Worm (Caenorhabditis elegans): ENCODE measurements around the gene F01D4.8.

The F01D4.8 gene

DNA sequence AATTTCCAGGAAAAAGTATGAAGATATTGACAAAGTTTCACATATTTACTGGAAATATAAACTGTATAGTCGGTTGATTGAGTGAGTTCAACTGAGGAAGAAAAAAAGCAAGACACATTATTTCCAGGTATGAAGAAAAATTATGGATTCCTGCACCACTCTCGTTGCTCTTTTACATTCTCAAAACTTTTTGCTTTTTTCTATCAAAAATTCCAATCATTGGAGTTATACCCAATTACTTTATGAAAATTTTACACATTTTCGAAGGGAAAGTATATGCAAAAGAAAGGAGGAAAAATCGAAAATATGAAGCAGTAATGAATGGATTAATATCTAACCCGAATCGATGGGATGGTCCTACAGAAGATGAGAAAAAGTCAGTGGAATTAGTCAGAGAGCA is 10.0 kb downstream of the F01D4.8 start:
- TF ChIP-seq hnd-1 (tag; optimal IDR thresholded peaks at IDR 0.05) (no peak), ceh-13 (GFP tag; optimal IDR thresholded peaks at IDR 0.05) (no peak), tbx-37 (GFP tag; conservative IDR thresholded peaks at IDR 0.05) (no peak), F13C5.2 (tag; optimal IDR thresholded peaks at IDR 0.05) (no peak), hmbx-1 (tag; optimal IDR thresholded peaks at IDR 0.05) (no peak)

DNA sequence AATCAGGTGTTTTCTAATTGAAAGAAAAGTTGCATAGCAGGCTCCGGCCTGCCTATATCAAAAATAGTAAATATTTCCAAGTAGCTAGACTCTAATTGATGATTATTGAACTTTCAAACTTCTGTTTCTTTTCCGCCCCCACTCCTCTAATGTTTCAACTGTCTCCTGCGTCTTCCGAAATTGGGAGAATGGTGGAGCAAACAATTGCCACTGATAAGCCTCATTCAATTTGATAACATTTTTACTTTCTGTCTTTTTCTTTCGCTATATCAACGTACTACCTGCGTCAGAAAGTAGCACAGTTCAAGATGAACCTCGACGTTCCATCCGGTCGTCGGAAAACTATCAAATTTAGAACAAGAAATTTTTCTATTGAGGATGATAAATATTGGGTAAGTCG is 14.0 kb downstream of the F01D4.8 start, which contains the start of gene F13B12.3:
Gene F13B12.3 (plus strand): TSS at position 223 of the 400 bp plus-strand sequence.
- TF ChIP-seq pes-1 (GFP tag; IDR thresholded peaks at IDR 0.05) (no peak), ceh-36 (tag; optimal IDR thresholded peaks at IDR 0.05) (no peak), ceh-13 (GFP tag; optimal IDR thresholded peaks at IDR 0.05) (no peak), sea-1 (GFP tag; conservative IDR thresholded peaks at IDR 0.05) (no peak), aly-1 (tag; optimal IDR thresholded peaks at IDR 0.05) (no peak)

DNA sequence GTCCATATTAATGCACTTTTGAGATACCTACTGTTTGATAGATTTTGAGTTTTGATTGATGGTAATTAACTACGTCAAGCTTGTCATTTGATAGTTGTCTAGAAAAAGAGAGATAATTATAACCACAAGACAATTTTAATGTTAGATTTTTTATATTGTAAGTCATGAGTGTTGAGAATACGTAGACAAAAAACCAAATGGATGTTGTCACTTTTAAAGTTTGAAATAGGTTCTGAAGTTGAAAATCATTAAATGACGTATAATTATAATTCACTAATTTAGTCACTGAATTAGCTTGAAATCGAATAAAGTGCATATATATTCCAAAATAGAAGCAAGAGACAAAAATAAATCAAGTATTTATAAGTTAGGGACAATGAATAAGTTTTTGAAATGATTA is 15.8 kb downstream of the F01D4.8 start:
- TF ChIP-seq ceh-13 (GFP tag; optimal IDR thresholded peaks at IDR 0.05) (no peak), hmbx-1 (tag; optimal IDR thresholded peaks at IDR 0.05) (no peak), hmg-4 (GFP tag; optimal IDR thresholded peaks at IDR 0.05) (no peak), ama-1 (optimal IDR thresholded peaks at IDR 0.05) (no peak), flt-1 (GFP tag; IDR thresholded peaks at IDR 0.05) (no peak), sea-1 (GFP tag; conservative IDR thresholded peaks at IDR 0.05) (no peak)

DNA sequence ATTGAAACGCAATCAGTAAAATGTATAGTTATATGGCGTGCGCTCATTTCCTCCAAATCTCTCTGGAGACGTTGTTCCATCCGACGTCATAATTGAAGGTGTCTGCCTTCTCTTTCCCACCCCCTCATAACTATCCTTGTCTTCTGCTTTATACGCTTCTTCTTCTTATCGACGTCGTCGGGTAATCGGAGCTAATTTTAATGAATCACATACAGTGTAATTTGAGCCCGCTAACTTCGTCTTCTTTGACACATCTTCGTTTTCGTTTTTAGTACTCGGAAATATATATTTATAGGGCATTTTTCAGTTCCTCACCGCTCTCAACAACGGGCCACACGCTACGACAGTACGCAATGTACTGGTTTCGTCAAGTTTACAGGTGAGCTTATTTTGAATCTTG is 16.5 kb downstream of the F01D4.8 start, which contains the start of gene ins-1:
Gene ins-1 (plus strand): TSS at position 301 of the 400 bp plus-strand sequence.
- TF ChIP-seq hnd-1 (tag; optimal IDR thresholded peaks at IDR 0.05) (no peak), sea-1 (GFP tag; conservative IDR thresholded peaks at IDR 0.05) (no peak), hmg-4 (GFP tag; optimal IDR thresholded peaks at IDR 0.05) (no peak), ama-1 (optimal IDR thresholded peaks at IDR 0.05) (no peak), ceh-13 (GFP tag; optimal IDR thresholded peaks at IDR 0.05) (no peak), tbx-11 (GFP tag; IDR thresholded peaks at IDR 0.05) (no peak), hmbx-1 (tag; optimal IDR thresholded peaks at IDR 0.05) (no peak), pes-1 (GFP tag; IDR thresholded peaks at IDR 0.05) (no peak), ceh-36 (tag; optimal IDR thresholded peaks at IDR 0.05) (no peak), B0310.2 (tag; optimal IDR thresholded peaks at IDR 0.05) (no peak), tra-4 (tag; optimal IDR thresholded peaks at IDR 0.05) (no peak), aly-1 (tag; optimal IDR thresholded peaks at IDR 0.05) (no peak), ets-7 (tag; optimal IDR thresholded peaks at IDR 0.05) (no peak), scrt-1 (GFP tag; IDR thresholded peaks at IDR 0.05) (no peak), tbx-37 (GFP tag; conservative IDR thresholded peaks at IDR 0.05) (no peak)

DNA sequence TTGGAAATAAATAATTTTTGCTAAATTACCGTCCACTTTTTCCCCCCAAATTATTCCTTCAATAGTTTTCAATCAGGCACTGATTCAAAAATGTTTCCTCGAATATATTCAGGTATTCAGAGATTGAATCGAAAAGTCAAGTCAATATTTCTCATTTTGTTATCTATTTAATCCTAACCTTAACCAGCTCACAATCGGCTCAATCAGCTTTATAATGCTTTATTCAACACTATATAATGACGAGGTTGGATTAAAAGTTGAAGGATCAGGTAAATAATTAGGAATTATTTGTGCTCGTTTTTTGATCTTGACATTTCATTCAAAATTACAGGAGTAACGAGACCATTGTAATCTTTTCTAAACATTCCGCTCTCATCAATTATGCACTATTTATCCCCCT is 22.4 kb downstream of the F01D4.8 start:
- no peak for TF ChIP-seq tbx-37 (GFP tag; conservative IDR thresholded peaks at IDR 0.05)
- no peak for TF ChIP-seq tra-4 (tag; optimal IDR thresholded peaks at IDR 0.05)
- no peak for TF ChIP-seq scrt-1 (GFP tag; IDR thresholded peaks at IDR 0.05)
- TF ChIP-seq hnd-1 (tag; optimal IDR thresholded peaks at IDR 0.05), result no peak
- TF ChIP-seq ama-1 (optimal IDR thresholded peaks at IDR 0.05), result no peak
- TF ChIP-seq hmg-4 (GFP tag; optimal IDR thresholded peaks at IDR 0.05), result no peak
- TF ChIP-seq ets-7 (tag; optimal IDR thresholded peaks at IDR 0.05), result no peak
- TF ChIP-seq ceh-13 (GFP tag; optimal IDR thresholded peaks at IDR 0.05), result no peak
- no peak for TF ChIP-seq aly-1 (tag; optimal IDR thresholded peaks at IDR 0.05)
- TF ChIP-seq hmbx-1 (tag; optimal IDR thresholded peaks at IDR 0.05), result no peak
- TF ChIP-seq ceh-36 (tag; optimal IDR thresholded peaks at IDR 0.05), result no peak
- no peak for TF ChIP-seq B0310.2 (tag; optimal IDR thresholded peaks at IDR 0.05)

DNA sequence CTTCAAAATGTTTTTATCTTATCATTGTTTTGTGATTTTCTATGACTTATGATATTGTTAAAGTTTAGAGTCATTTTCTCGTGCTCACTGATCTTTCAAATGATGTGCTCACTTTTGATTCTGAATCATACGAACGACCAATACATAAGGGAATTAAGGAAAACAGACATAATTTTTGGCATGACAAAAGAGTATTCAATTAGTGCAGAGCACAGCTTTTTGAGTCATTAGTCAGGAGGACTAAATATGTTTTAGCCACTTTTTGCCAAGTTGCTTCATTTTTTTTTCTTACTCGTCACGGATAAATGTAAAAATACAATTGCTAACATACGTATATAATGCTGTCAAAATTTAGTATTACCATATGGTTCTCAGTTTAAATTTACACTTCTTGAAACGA is 23.8 kb downstream of the F01D4.8 start, which contains the start of gene F13B12.2:
Gene F13B12.2 (minus strand): TSS at position 2 of the 400 bp plus-strand sequence.
- no peak for TF ChIP-seq tra-4 (tag; optimal IDR thresholded peaks at IDR 0.05)
- no peak for TF ChIP-seq hnd-1 (tag; optimal IDR thresholded peaks at IDR 0.05)
- TF ChIP-seq ama-1 (optimal IDR thresholded peaks at IDR 0.05), result no peak
- TF ChIP-seq B0310.2 (tag; optimal IDR thresholded peaks at IDR 0.05), result no peak
- TF ChIP-seq pes-1 (GFP tag; IDR thresholded peaks at IDR 0.05), result no peak
- no peak for TF ChIP-seq hmbx-1 (tag; optimal IDR thresholded peaks at IDR 0.05)
- TF ChIP-seq ceh-13 (GFP tag; optimal IDR thresholded peaks at IDR 0.05), result no peak
- TF ChIP-seq ets-7 (tag; optimal IDR thresholded peaks at IDR 0.05), result no peak
- TF ChIP-seq F13C5.2 (tag; optimal IDR thresholded peaks at IDR 0.05), result no peak
- TF ChIP-seq flt-1 (GFP tag; IDR thresholded peaks at IDR 0.05), result no peak
- TF ChIP-seq hmg-4 (GFP tag; optimal IDR thresholded peaks at IDR 0.05), result no peak
- no peak for TF ChIP-seq aly-1 (tag; optimal IDR thresholded peaks at IDR 0.05)
- TF ChIP-seq tbx-37 (GFP tag; conservative IDR thresholded peaks at IDR 0.05), result no peak
- TF ChIP-seq tbx-11 (GFP tag; IDR thresholded peaks at IDR 0.05), result no peak
- no peak for TF ChIP-seq sea-1 (GFP tag; conservative IDR thresholded peaks at IDR 0.05)
- TF ChIP-seq scrt-1 (GFP tag; IDR thresholded peaks at IDR 0.05), result no peak
- no peak for TF ChIP-seq ceh-36 (tag; optimal IDR thresholded peaks at IDR 0.05)

DNA sequence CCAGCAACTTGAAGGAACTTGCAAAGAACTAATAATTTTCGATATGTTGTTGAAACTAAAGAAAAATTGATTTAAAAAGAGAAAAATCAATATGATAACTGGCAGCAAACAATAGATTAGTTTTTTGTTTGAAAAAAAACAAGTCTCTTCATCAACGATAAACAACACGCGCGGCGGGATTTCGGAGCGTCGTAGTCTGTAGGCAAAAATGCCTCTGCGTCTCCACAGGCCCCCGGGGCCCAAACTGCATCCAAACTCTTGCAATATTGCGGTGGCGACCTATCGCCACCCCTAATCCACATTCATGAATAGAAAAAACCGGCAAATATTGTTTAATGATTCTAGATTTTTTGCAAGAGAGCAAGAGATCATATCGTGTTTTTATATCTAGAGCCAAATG is 27.8 kb downstream of the F01D4.8 start:
- TF ChIP-seq F13C5.2 (tag; optimal IDR thresholded peaks at IDR 0.05) (peak; percentile 8), flt-1 (GFP tag; IDR thresholded peaks at IDR 0.05) (no peak)

DNA sequence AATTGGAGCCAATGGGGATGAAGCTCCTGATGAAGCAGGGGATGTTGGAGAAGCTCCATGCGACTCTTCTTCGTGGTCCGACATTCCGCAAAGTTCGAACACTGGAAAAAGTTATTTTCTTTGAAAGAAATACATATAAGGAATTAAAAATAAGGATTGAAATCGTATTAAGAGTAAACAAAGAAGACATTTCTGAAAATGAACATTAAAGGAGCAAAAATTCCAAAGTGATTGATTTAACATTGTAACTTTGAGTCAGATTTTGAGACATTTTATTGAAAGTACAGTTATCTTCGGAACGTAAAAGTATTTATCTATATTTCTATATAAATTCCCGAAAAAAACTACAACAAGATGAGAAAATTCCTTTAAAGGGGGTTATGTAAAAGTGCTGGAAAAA is 28.4 kb downstream of the F01D4.8 start, which contains the start of gene F13B12.1:
Gene F13B12.1 (minus strand): TSS at position 101 of the 400 bp plus-strand sequence.
- TF ChIP-seq hnd-1 (tag; optimal IDR thresholded peaks at IDR 0.05) (no peak), F13C5.2 (tag; optimal IDR thresholded peaks at IDR 0.05) (no peak), ceh-13 (GFP tag; optimal IDR thresholded peaks at IDR 0.05) (no peak), scrt-1 (GFP tag; IDR thresholded peaks at IDR 0.05) (no peak), ets-7 (tag; optimal IDR thresholded peaks at IDR 0.05) (no peak), tra-4 (tag; optimal IDR thresholded peaks at IDR 0.05) (no peak), sea-1 (GFP tag; conservative IDR thresholded peaks at IDR 0.05) (no peak), B0310.2 (tag; optimal IDR thresholded peaks at IDR 0.05) (no peak), tbx-11 (GFP tag; IDR thresholded peaks at IDR 0.05) (no peak), ama-1 (optimal IDR thresholded peaks at IDR 0.05) (no peak), hmbx-1 (tag; optimal IDR thresholded peaks at IDR 0.05) (no peak), flt-1 (GFP tag; IDR thresholded peaks at IDR 0.05) (no peak)
